Worm (Caenorhabditis elegans): Measurements from ENCODE around the gene cor-1.

- TF ChIP-seq ztf-11 (tag; optimal IDR thresholded peaks at IDR 0.05) (no peak), lsy-2 (tag; optimal IDR thresholded peaks at IDR 0.05) (no peak), pha-4 (tag; optimal IDR thresholded peaks at IDR 0.05) (no peak), ceh-43 (GFP tag; optimal IDR thresholded peaks at IDR 0.05) (no peak), elt-1 (tag; optimal IDR thresholded peaks at IDR 0.05; ENCODE audit: borderline replicate concordance, insufficient read depth) (no peak), unc-62 (GFP tag; optimal IDR thresholded peaks at IDR 0.05) (no peak), nhr-28 (tag; optimal IDR thresholded peaks at IDR 0.05) (no peak), lin-13 (tag; optimal IDR thresholded peaks at IDR 0.05) (no peak), nhr-237 (tag; optimal IDR thresholded peaks at IDR 0.05) (no peak), unc-39 (tag; optimal IDR thresholded peaks at IDR 0.05) (no peak)
Measured at ce11 chrIII:10271807-10272206, 22.9 kb downstream of the cor-1 start.

Measured in whole organism, mixed stage, embryonic.